Fruit fly (Drosophila melanogaster): Measurements from ENCODE around the gene CG14302.

Gene CG14302

DNA sequence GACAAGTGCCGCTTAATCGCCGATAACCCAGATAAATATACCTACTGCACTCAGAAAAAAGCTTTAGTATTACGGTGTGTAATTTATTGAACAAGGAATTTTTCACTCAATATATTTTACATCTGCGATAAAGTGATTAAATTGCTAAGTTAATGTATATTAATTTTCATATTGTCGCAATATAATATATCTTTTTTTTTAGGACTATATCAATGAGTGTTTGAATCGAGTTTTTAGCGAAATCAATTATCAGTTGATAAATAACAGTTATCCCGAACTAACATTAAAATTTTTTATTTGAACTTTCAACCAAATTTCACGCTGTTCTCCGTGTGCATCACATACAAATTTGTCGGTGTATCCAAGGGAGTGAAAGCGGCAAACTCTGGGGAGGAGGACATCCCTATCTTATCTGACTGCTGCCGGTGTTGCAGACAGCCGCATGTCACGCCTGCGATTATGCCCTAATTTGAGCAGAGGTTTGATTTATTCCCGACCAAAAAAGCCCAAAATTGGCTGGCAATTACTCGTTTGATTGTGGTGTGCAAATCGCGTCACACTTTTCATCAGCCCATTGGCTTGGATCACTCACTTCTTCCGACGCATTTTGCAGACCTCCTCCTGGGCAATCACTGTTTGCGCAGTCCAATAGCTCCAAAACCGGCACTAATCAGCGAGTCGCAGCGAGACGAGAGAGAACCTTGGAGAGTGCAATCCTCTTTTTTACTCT, 6.4 kb downstream of the CG14302 start (continued):
- TF ChIP-seq ss (GFP tag; optimal IDR thresholded peaks at IDR 0.05): no peak
- TF ChIP-seq CG4318 (GFP tag; optimal IDR thresholded peaks at IDR 0.05): no peak
- TF ChIP-seq Hr39 (GFP tag; optimal IDR thresholded peaks at IDR 0.05): no peak
- no peak for TF ChIP-seq CG32006 (GFP tag; optimal IDR thresholded peaks at IDR 0.05)
- no peak for TF ChIP-seq CG8119 (GFP tag; IDR thresholded peaks at IDR 0.05)
- TF ChIP-seq fkh (GFP tag; optimal IDR thresholded peaks at IDR 0.05): no peak
- TF ChIP-seq CG16779 (tag; optimal IDR thresholded peaks at IDR 0.05): no peak
- no peak for TF ChIP-seq pdm3 (GFP tag; optimal IDR thresholded peaks at IDR 0.05)
- no peak for TF ChIP-seq CG3032 (tag; optimal IDR thresholded peaks at IDR 0.05)
- no peak for TF ChIP-seq CG11902 (GFP tag; optimal IDR thresholded peaks at IDR 0.05)
- TF ChIP-seq CG6854 (GFP tag; optimal IDR thresholded peaks at IDR 0.05): no peak
- no peak for TF ChIP-seq CG3919 (GFP tag; optimal IDR thresholded peaks at IDR 0.05)
- peak; percentile 32 for TF ChIP-seq lz (GFP tag; optimal IDR thresholded peaks at IDR 0.05)
- TF ChIP-seq CG8319 (GFP tag; optimal IDR thresholded peaks at IDR 0.05): no peak
- no peak for TF ChIP-seq Lpt (GFP tag; optimal IDR thresholded peaks at IDR 0.05)
- TF ChIP-seq CG7368 (GFP tag; optimal IDR thresholded peaks at IDR 0.05): no peak
- TF ChIP-seq CG15336 (GFP tag; IDR thresholded peaks at IDR 0.05): no peak
- TF ChIP-seq CG6792 (GFP tag; optimal IDR thresholded peaks at IDR 0.05): peak; percentile 17
- no peak for TF ChIP-seq salr (GFP tag; optimal IDR thresholded peaks at IDR 0.05)
- no peak for TF ChIP-seq spab (GFP tag; optimal IDR thresholded peaks at IDR 0.05)
- TF ChIP-seq acj6 (GFP tag; optimal IDR thresholded peaks at IDR 0.05): peak; percentile 47
- peak; percentile 47 for TF ChIP-seq CG34406 (GFP tag; optimal IDR thresholded peaks at IDR 0.05)
- TF ChIP-seq CG10631 (GFP tag; optimal IDR thresholded peaks at IDR 0.05): peak; percentile 4
- TF ChIP-seq Hr4 (GFP tag; optimal IDR thresholded peaks at IDR 0.05): peak; percentile 11
- peak; percentile 65 for TF ChIP-seq esn (GFP tag; optimal IDR thresholded peaks at IDR 0.05)
- TF ChIP-seq dsx (GFP tag; optimal IDR thresholded peaks at IDR 0.05; ENCODE audit: poor library complexity, severe bottlenecking): no peak
- no peak for TF ChIP-seq CG10669 (GFP tag; optimal IDR thresholded peaks at IDR 0.05)
- TF ChIP-seq Sox102F (GFP tag; optimal IDR thresholded peaks at IDR 0.05): no peak
- peak; percentile 89 for TF ChIP-seq Eip78C (GFP tag)
- peak; percentile 11 for TF ChIP-seq net (GFP tag; optimal IDR thresholded peaks at IDR 0.05)
- TF ChIP-seq CG8632 (GFP tag; optimal IDR thresholded peaks at IDR 0.05): peak; percentile 31
- peak; percentile 44 for TF ChIP-seq Eip75B (GFP tag; optimal IDR thresholded peaks at IDR 0.05)
- TF ChIP-seq CG6276 (GFP tag; optimal IDR thresholded peaks at IDR 0.05): no peak
- TF ChIP-seq Met (GFP tag; optimal IDR thresholded peaks at IDR 0.05): peak; percentile 53

DNA sequence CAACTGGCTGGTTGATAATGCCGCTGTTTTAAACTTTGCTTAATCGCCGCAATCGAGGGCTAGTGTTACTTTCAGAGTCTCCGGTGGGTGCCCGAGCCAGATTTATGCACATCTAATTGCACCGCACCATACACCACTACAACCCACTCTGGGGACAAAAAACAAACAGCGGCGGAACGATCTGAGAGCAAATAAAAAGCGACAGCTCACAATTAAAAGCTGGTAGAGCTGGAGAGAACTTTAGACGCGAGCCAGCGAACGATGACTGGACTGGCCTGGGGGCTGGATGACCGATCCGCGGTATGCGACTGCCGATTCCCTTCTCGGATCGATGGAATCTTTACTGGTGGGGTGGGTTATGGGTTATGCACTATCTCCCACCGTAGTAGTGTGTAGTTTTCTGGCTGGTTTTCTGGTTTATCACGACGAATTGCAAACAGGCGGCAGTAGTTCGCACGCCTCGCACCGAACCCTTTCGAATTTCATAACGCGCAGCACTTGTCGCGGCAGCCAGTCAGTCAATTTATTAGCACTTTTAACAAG, 7.0 kb downstream of the CG14302 start:
- TF ChIP-seq Sox102F (GFP tag; optimal IDR thresholded peaks at IDR 0.05) (no peak), fd59A (GFP tag; optimal IDR thresholded peaks at IDR 0.05) (no peak), CG31627 (GFP tag; optimal IDR thresholded peaks at IDR 0.05) (peak; percentile 2), eg (GFP tag; IDR thresholded peaks at IDR 0.05) (no peak), lz (GFP tag; optimal IDR thresholded peaks at IDR 0.05) (peak; percentile 13), ss (GFP tag; optimal IDR thresholded peaks at IDR 0.05) (peak in 1 of 2 experiments; percentile 26), CG8632 (GFP tag; optimal IDR thresholded peaks at IDR 0.05) (no peak), OdsH (GFP tag; optimal IDR thresholded peaks at IDR 0.05) (peak; percentile 25), Eip78C (GFP tag) (peak; percentile 3), CG34406 (GFP tag; optimal IDR thresholded peaks at IDR 0.05) (no peak), CG15336 (GFP tag; IDR thresholded peaks at IDR 0.05) (no peak; the same call in 1 of the 2 replicates), Blimp-1 (GFP tag; optimal IDR thresholded peaks at IDR 0.05) (no peak), fd85E (GFP tag; optimal IDR thresholded peaks at IDR 0.05) (no peak), dsx (GFP tag; optimal IDR thresholded peaks at IDR 0.05; ENCODE audit: poor library complexity, severe bottlenecking) (no peak), spab (GFP tag; optimal IDR thresholded peaks at IDR 0.05) (no peak), CG16779 (tag; optimal IDR thresholded peaks at IDR 0.05) (no peak), net (GFP tag; optimal IDR thresholded peaks at IDR 0.05) (peak; percentile 8), CG6163 (GFP tag; IDR thresholded peaks at IDR 0.05) (0 out of 3 replicates have a peak, but pooled peaks have one; percentile 30), Eip93F (GFP tag; optimal IDR thresholded peaks at IDR 0.05) (no peak), CG6276 (GFP tag; optimal IDR thresholded peaks at IDR 0.05) (peak; percentile 5), CG11762 (GFP tag; optimal IDR thresholded peaks at IDR 0.05; ENCODE audit: insufficient read depth) (no peak), CG6808 (GFP tag; optimal IDR thresholded peaks at IDR 0.05) (no peak), CG6792 (GFP tag; optimal IDR thresholded peaks at IDR 0.05) (no peak), Lpt (GFP tag; optimal IDR thresholded peaks at IDR 0.05) (no peak), CG10631 (GFP tag; optimal IDR thresholded peaks at IDR 0.05) (no peak), vri (GFP tag; optimal IDR thresholded peaks at IDR 0.05) (no peak), salr (GFP tag; optimal IDR thresholded peaks at IDR 0.05) (no peak), CG32006 (GFP tag; optimal IDR thresholded peaks at IDR 0.05) (peak; percentile 51), CG4318 (GFP tag; optimal IDR thresholded peaks at IDR 0.05) (no peak), CG1621 (tag; optimal IDR thresholded peaks at IDR 0.05) (no peak)

Measured in whole organism, prepupa.